Fruit fly (Drosophila melanogaster) whole organism: Measurements from ENCODE around the gene CG5194.

Experiments used
- CG8478 ChIP-seq: fragments of >200 bp; optimal IDR thresholded peaks from 2 replicates; lab custom pipeline; 2018; ENCODE audit warnings: inconsistent platforms
- Dll ChIP-seq: fragments of >200 bp; optimal IDR thresholded peaks from 2 replicates; lab custom pipeline; 2017
- psq ChIP-seq: fragments of >200 bp; optimal IDR thresholded peaks from 2 replicates; lab custom pipeline; 2017

- no peak for TF ChIP-seq CG8478
- TF ChIP-seq Dll (lab: Kevin White, UChicago), result no peak
- TF ChIP-seq psq (lab: Kevin White, UChicago), result no peak
Measured at dm6 chr3L:9023627-9024026, 14.0 kb upstream of the CG5194 start.
